Fruit fly (Drosophila melanogaster) whole organism, pupa: Measurements from ENCODE around the gene bnl.

Source experiments
- CG13204 ChIP-seq: fragments of 200-800 bp; sonication (Bioruptor generic); optimal IDR thresholded peaks from 2 replicates; lab custom pipeline; 2018; ENCODE audit warnings: missing biosample characterization, mild to moderate bottlenecking, missing genetic modification characterization, moderate library complexity
- CG17806 ChIP-seq: fragments of 200-800 bp; sonication (Bioruptor generic); optimal IDR thresholded peaks from 2 replicates; lab custom pipeline; 2018; ENCODE audit warnings: missing biosample characterization, mild to moderate bottlenecking, missing genetic modification characterization, moderate library complexity
- CG4496 ChIP-seq: fragments of 200-800 bp; sonication (Bioruptor generic); IDR thresholded peaks from 3 replicates; pipeline ENCODE4 v1.3.6; 2022; ENCODE audit warnings: missing biosample characterization, missing genetic modification characterization
- CG8159 ChIP-seq: fragments of 200-800 bp; sonication (Bioruptor generic); optimal IDR thresholded peaks from 3 replicates; lab custom pipeline; 2018; ENCODE audit warnings: missing biosample characterization, mild to moderate bottlenecking, missing genetic modification characterization, moderate library complexity
- CG8301 ChIP-seq: fragments of 200-800 bp; sonication (Bioruptor generic); optimal IDR thresholded peaks from 2 replicates; lab custom pipeline; 2018; ENCODE audit warnings: missing biosample characterization, mild to moderate bottlenecking, missing genetic modification characterization
- CG9948 ChIP-seq: fragments of 200-800 bp; sonication (Bioruptor generic); optimal IDR thresholded peaks from 2 replicates; lab custom pipeline; 2018; ENCODE audit warnings: missing biosample characterization, mild to moderate bottlenecking, missing genetic modification characterization, moderate library complexity
- EcR ChIP-seq: fragments of 200-800 bp; sonication (Bioruptor generic); optimal IDR thresholded peaks from 3 replicates; lab custom pipeline; 2019; ENCODE audit warnings: missing biosample characterization, missing genetic modification characterization, mild to moderate bottlenecking, moderate library complexity, missing genetic modification reagents
- Ets98B ChIP-seq: fragments of 200-800 bp; sonication (Bioruptor generic); IDR thresholded peaks from 2 replicates; pipeline ENCODE4 v1.3.6; 2022; ENCODE audit warnings: missing biosample characterization, missing genetic modification characterization
- fd96Ca ChIP-seq: fragments of 200-800 bp; sonication (Bioruptor generic); IDR thresholded peaks from 3 replicates; pipeline ENCODE4 v1.3.6; 2022; ENCODE audit warnings: missing biosample characterization, missing genetic modification characterization
- gl ChIP-seq: fragments of 200-800 bp; sonication (Bioruptor generic); optimal IDR thresholded peaks from 2 replicates; lab custom pipeline; 2018; ENCODE audit warnings: missing biosample characterization, mild to moderate bottlenecking, missing genetic modification characterization

- TF ChIP-seq CG8301 (peak; percentile 42), CG8159 (tag; lab: Kevin White, UChicago) (no peak), gl (no peak), fd96Ca (peak; percentile 39; the same call in 1 of the 3 replicates), CG9948 (tag; lab: Kevin White, UChicago) (no peak), CG13204 (GFP tag; lab: Kevin White, UChicago) (no peak), Ets98B (GFP tag; lab: Robert Waterston, UW) (peak; percentile 8; the same call in 1 of the 2 replicates), CG4496 (GFP tag; lab: Robert Waterston, UW) (0 out of 3 replicates have a peak, but pooled peaks have one; percentile 16), CG17806 (tag; lab: Kevin White, UChicago) (no peak), EcR (GFP tag; lab: Kevin White, UChicago) (no peak)
Observed at dm6 chr3R:19820994-19821393, 15.6 kb downstream of the bnl start.
